Worm (Caenorhabditis elegans) whole organism, early embryonic: Measurements from ENCODE around the gene mam-4.

ENCODE experiments used
- aly-1 ChIP-seq: sonication (generic microtip); optimal IDR thresholded peaks from 2 replicates; lab custom pipeline; 2016; ENCODE audit warnings: missing genetic modification characterization, missing compliant biosample characterization
- ama-1 ChIP-seq: fragments of 150-350 bp; optimal IDR thresholded peaks from 2 replicates; lab custom pipeline; 2014
- ceh-13 ChIP-seq: fragments of 200-800 bp; sonication (Bioruptor generic); optimal IDR thresholded peaks from 2 replicates; lab custom pipeline; 2018; ENCODE audit warnings: mild to moderate bottlenecking, missing genetic modification characterization, missing compliant biosample characterization
- ceh-36 ChIP-seq: sonication (generic microtip); optimal IDR thresholded peaks from 2 replicates; lab custom pipeline; 2016; ENCODE audit warnings: missing genetic modification characterization, inconsistent platforms, missing compliant biosample characterization
- ets-7 ChIP-seq: sonication (generic microtip); optimal IDR thresholded peaks from 2 replicates; lab custom pipeline; 2016; ENCODE audit warnings: missing genotype, missing genetic modification characterization, missing compliant biosample characterization
- flt-1 ChIP-seq: fragments of 200-800 bp; sonication (Bioruptor generic); IDR thresholded peaks from 2 replicates; pipeline ENCODE4 v1.3.6; 2022; ENCODE audit warnings: missing genetic modification characterization, missing compliant biosample characterization
- hmbx-1 ChIP-seq: sonication (generic microtip); optimal IDR thresholded peaks from 2 replicates; lab custom pipeline; 2016; ENCODE audit warnings: mild to moderate bottlenecking, missing genetic modification characterization, missing compliant biosample characterization
- hmg-4 ChIP-seq: fragments of 200-800 bp; sonication (Bioruptor generic); optimal IDR thresholded peaks from 2 replicates; lab custom pipeline; 2018; ENCODE audit warnings: mild to moderate bottlenecking, missing genetic modification characterization, missing compliant biosample characterization
- hnd-1 ChIP-seq: sonication (generic microtip); optimal IDR thresholded peaks from 2 replicates; lab custom pipeline; 2016; ENCODE audit warnings: missing genetic modification characterization, missing compliant biosample characterization
- pes-1 ChIP-seq: fragments of 200-800 bp; sonication (Bioruptor generic); IDR thresholded peaks from 2 replicates; pipeline ENCODE4 v1.3.6; 2022; ENCODE audit warnings: missing genetic modification reagents, missing genetic modification characterization, missing compliant biosample characterization
- scrt-1 ChIP-seq: fragments of 200-800 bp; sonication (Bioruptor generic); IDR thresholded peaks from 2 replicates; pipeline ENCODE4 v1.3.6; 2022; ENCODE audit warnings: missing genetic modification characterization, missing compliant biosample characterization
- tbx-11 ChIP-seq: fragments of 200-800 bp; sonication (Bioruptor generic); IDR thresholded peaks from 2 replicates; pipeline ENCODE4 v1.3.6; 2022; ENCODE audit warnings: missing genetic modification characterization, missing compliant biosample characterization

- no peak for TF ChIP-seq ama-1
- TF ChIP-seq scrt-1 (GFP tag; lab: Robert Waterston, UW) = no peak
- no peak for TF ChIP-seq ets-7
- TF ChIP-seq ceh-36 (tag; lab: Kevin White, UChicago) = no peak
- no peak for TF ChIP-seq tbx-11 (GFP tag; lab: Robert Waterston, UW)
- no peak for TF ChIP-seq pes-1 (GFP tag; lab: Robert Waterston, UW)
- TF ChIP-seq aly-1 (tag; lab: Kevin White, UChicago) = no peak
- no peak for TF ChIP-seq flt-1 (GFP tag; lab: Robert Waterston, UW)
- no peak for TF ChIP-seq hmg-4 (GFP tag; lab: Kevin White, UChicago)
- TF ChIP-seq hnd-1 (tag; lab: Kevin White, UChicago) = no peak
- no peak for TF ChIP-seq hmbx-1 (tag; lab: Kevin White, UChicago)
- no peak for TF ChIP-seq ceh-13 (GFP tag; lab: Kevin White, UChicago)
Observed at ce11 chrV:11241580-11241979, 6.4 kb upstream of the mam-4 start, which contains the start of gene pgap-1.
